Worm (Caenorhabditis elegans): ENCODE data around the gene Y57G11C.22.

DNA sequence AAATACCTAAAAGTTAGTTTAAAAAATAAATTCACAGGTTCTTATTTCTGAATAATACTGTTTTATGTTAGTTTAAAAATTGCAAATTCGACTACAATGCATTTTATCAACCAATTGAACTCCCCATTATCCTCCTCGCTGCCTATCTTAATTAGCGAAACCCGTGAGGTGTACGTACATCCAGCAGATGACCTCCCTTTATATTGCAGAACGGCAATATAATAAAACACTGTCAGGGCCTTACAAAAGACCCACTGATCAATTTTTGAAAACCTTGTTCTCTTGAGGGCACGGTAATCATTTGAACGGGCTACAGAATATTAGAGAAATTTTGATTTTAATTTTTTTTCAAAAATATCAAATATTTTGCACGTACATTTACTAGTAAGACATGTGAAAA, 27.5 kb downstream of the Y57G11C.22 start:
- no peak for TF ChIP-seq flt-1 (GFP tag; IDR thresholded peaks at IDR 0.05)
- TF ChIP-seq ztf-29 (GFP tag; IDR thresholded peaks at IDR 0.05) = no peak
- TF ChIP-seq tab-1 (GFP tag; IDR thresholded peaks at IDR 0.05) = no peak
- TF ChIP-seq klf-2 (GFP tag; conservative IDR thresholded peaks at IDR 0.05) = no peak

Data from whole organism, midembryonic.